Worm (Caenorhabditis elegans): ENCODE results near the gene F29A7.3.

DNA sequence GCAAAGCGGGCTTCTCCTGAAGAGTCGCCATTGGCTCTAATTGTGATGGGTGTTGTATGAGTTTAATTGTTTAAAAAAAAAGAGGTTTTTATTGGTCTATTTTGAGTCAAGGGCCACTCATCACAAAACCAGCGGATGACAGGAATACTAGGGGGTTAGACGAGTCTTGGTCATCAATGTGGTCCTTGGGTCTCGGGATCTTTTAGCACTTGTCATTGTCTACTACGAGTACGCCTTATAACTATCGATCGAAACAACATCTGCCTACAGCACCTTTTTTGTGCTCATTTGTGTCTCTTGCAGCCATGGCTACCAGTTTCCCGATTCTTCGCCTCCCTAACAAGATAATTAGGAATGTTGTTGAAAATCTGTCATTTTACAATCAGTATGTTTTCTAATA, 11.6 kb downstream of the F29A7.3 start, which contains the start of gene fbxb-108:
- TF ChIP-seq nhr-237 (tag; optimal IDR thresholded peaks at IDR 0.05) (no peak), Y75B8A.6 (GFP tag; IDR thresholded peaks at IDR 0.05) (no peak), snpc-4 (tag; optimal IDR thresholded peaks at IDR 0.05) (no peak), aly-2 (tag; optimal IDR thresholded peaks at IDR 0.05) (no peak)

Data from whole organism, L4 larva.